Fruit fly (Drosophila melanogaster) whole organism, embryonic: ENCODE results near the gene Ets97D.

Experiments
- Abd-B ChIP-seq: fragments of 200-800 bp; sonication (Bioruptor generic); optimal IDR thresholded peaks from 2 replicates; lab custom pipeline; 2018; ENCODE audit warnings: missing biosample characterization, mild to moderate bottlenecking, missing genetic modification characterization, moderate library complexity
- Aef1 ChIP-seq: fragments of 200-800 bp; sonication (Bioruptor generic); IDR thresholded peaks from 3 replicates; pipeline ENCODE4 v1.3.6; 2022; ENCODE audit warnings: missing biosample characterization, missing genetic modification characterization
- Atf-2 ChIP-seq: fragments of 200-800 bp; sonication (Bioruptor generic); optimal IDR thresholded peaks from 2 replicates; lab custom pipeline; 2016; ENCODE audit warnings: missing biosample characterization, missing genetic modification characterization
- CG14860 ChIP-seq: fragments of 200-800 bp; sonication (Bioruptor generic); IDR thresholded peaks from 3 replicates; pipeline ENCODE4 v1.3.6; 2022; ENCODE audit warnings: missing biosample characterization, missing genetic modification characterization; ENCODE audit not compliant: partially characterized antibody
- CG2202 ChIP-seq: fragments of 200-800 bp; sonication (Bioruptor generic); optimal IDR thresholded peaks from 2 replicates; lab custom pipeline; 2018; ENCODE audit warnings: missing biosample characterization, mild to moderate bottlenecking, missing genetic modification characterization
- CG2712 ChIP-seq: fragments of 200-800 bp; optimal IDR thresholded peaks from 3 replicates; lab custom pipeline; 2019; ENCODE audit warnings: missing biosample characterization, mild to moderate bottlenecking, missing genetic modification characterization, moderate library complexity
- CG2889 ChIP-seq: fragments of 200-800 bp; sonication (Bioruptor generic); IDR thresholded peaks from 3 replicates; pipeline ENCODE4 v1.3.6; 2022; ENCODE audit warnings: missing biosample characterization, missing genetic modification characterization
- CG30020 ChIP-seq: fragments of 200-800 bp; optimal IDR thresholded peaks from 2 replicates; lab custom pipeline; 2019; ENCODE audit warnings: missing biosample characterization, mild to moderate bottlenecking, missing genetic modification characterization, moderate library complexity
- CG31388 ChIP-seq: fragments of 200-800 bp; sonication (Bioruptor generic); optimal IDR thresholded peaks from 2 replicates; lab custom pipeline; 2016; ENCODE audit warnings: missing biosample characterization, missing genetic modification characterization
- CG3163 ChIP-seq: fragments of 200-800 bp; sonication (Bioruptor generic); optimal IDR thresholded peaks from 3 replicates; lab custom pipeline; 2016; ENCODE audit warnings: missing biosample characterization, missing genetic modification characterization
- CG33557 ChIP-seq: fragments of 200-800 bp; sonication (Bioruptor generic); optimal IDR thresholded peaks from 2 replicates; lab custom pipeline; 2019; ENCODE audit warnings: missing biosample characterization, mild to moderate bottlenecking, missing genetic modification characterization, moderate library complexity
- CG3838 ChIP-seq: fragments of 200-800 bp; sonication (Bioruptor generic); optimal IDR thresholded peaks from 3 replicates; lab custom pipeline; 2016; ENCODE audit warnings: missing biosample characterization, missing genetic modification characterization
- CG43689 ChIP-seq: fragments of 200-800 bp; sonication (Bioruptor generic); IDR thresholded peaks from 2 replicates; pipeline ENCODE4 v1.3.6; 2022; ENCODE audit warnings: missing biosample characterization, missing genetic modification characterization
- CG4617 ChIP-seq: fragments of 200-800 bp; sonication (Bioruptor generic); optimal IDR thresholded peaks from 3 replicates; lab custom pipeline; 2016; ENCODE audit warnings: missing biosample characterization, missing genetic modification characterization, borderline replicate concordance
- CG6689 ChIP-seq: fragments of 200-800 bp; sonication (Bioruptor generic); IDR thresholded peaks from 2 replicates; pipeline ENCODE4 v1.3.6; 2022; ENCODE audit warnings: missing biosample characterization, missing genetic modification characterization
- CG8765 ChIP-seq: fragments of 200-800 bp; sonication (Bioruptor generic); IDR thresholded peaks from 2 replicates; pipeline ENCODE4 v1.3.6; 2022; ENCODE audit warnings: missing biosample characterization, missing genetic modification characterization
- CG9727 ChIP-seq: fragments of 200-800 bp; sonication (Bioruptor generic); optimal IDR thresholded peaks from 3 replicates; lab custom pipeline; 2017; ENCODE audit warnings: missing biosample characterization, mild to moderate bottlenecking, missing genetic modification characterization
- CG9817 ChIP-seq: fragments of 200-800 bp; sonication (Bioruptor generic); optimal IDR thresholded peaks from 2 replicates; lab custom pipeline; 2018; ENCODE audit warnings: missing biosample characterization, mild to moderate bottlenecking, missing genetic modification characterization, moderate library complexity
- Dip3 ChIP-seq: fragments of 200-800 bp; sonication (Bioruptor generic); optimal IDR thresholded peaks from 3 replicates; lab custom pipeline; 2016; ENCODE audit warnings: missing biosample characterization, missing genetic modification characterization
- E2f1 ChIP-seq: fragments of 200-800 bp; sonication (Bioruptor generic); IDR thresholded peaks from 2 replicates; pipeline ENCODE4 v1.3.6; 2022; ENCODE audit warnings: missing biosample characterization, missing genetic modification characterization
- Hand ChIP-seq: fragments of 200-800 bp; sonication (Bioruptor generic); optimal IDR thresholded peaks from 2 replicates; lab custom pipeline; 2017; ENCODE audit warnings: mild to moderate bottlenecking, missing biosample characterization, missing genetic modification reagents, missing genetic modification characterization
- Hr39 ChIP-seq: fragments of >200 bp; optimal IDR thresholded peaks from 2 replicates; lab custom pipeline; 2017
- Hr51 ChIP-seq, 2 experiments: fragments of 200-800 bp; sonication (Bioruptor generic); optimal IDR thresholded peaks; 2 replicates in 1 of 2; 3 replicates in 1 of 2; lab custom pipeline; 2016 to 2018; ENCODE audit warnings: missing biosample characterization in 2 of 2, missing genetic modification characterization in 2 of 2, mild to moderate bottlenecking in 1 of 2, moderate library complexity in 1 of 2
- Ravus ChIP-seq: fragments of 200-800 bp; sonication (Bioruptor generic); IDR thresholded peaks from 2 replicates; pipeline ENCODE4 v1.3.6; 2022; ENCODE audit warnings: missing biosample characterization, missing genetic modification characterization
- Side ChIP-seq: fragments of 200-800 bp; sonication (Bioruptor generic); optimal IDR thresholded peaks from 2 replicates; lab custom pipeline; 2016; ENCODE audit warnings: missing biosample characterization, missing genetic modification characterization
- Sin3A ChIP-seq: fragments of >200 bp; optimal IDR thresholded peaks from 2 replicates; lab custom pipeline; 2018
- Sox100B ChIP-seq: fragments of 200-800 bp; sonication (Bioruptor generic); optimal IDR thresholded peaks from 3 replicates; lab custom pipeline; 2018; ENCODE audit warnings: missing biosample characterization, mild to moderate bottlenecking, missing genetic modification characterization
- ac ChIP-seq: fragments of 200-800 bp; sonication (Bioruptor generic); optimal IDR thresholded peaks from 3 replicates; lab custom pipeline; 2017; ENCODE audit warnings: missing biosample characterization, mild to moderate bottlenecking, missing genetic modification characterization
- amos ChIP-seq: fragments of 200-800 bp; sonication (Bioruptor generic); IDR thresholded peaks from 2 replicates; pipeline ENCODE4 v1.3.6; 2022; ENCODE audit warnings: missing biosample characterization, missing genetic modification characterization; ENCODE audit not compliant: partially characterized antibody
- bab2 ChIP-seq: fragments of 200-800 bp; sonication (Bioruptor generic); optimal IDR thresholded peaks from 2 replicates; lab custom pipeline; 2016; ENCODE audit warnings: missing biosample characterization, missing genetic modification characterization
- croc ChIP-seq: fragments of 200-800 bp; sonication (Bioruptor generic); conservative IDR thresholded peaks from 3 replicates; pipeline ENCODE4 v1.3.6; 2022; ENCODE audit warnings: missing biosample characterization, missing genetic modification characterization
- fd102C ChIP-seq: fragments of 200-800 bp; sonication (Bioruptor generic); optimal IDR thresholded peaks from 2 replicates; lab custom pipeline; 2018; ENCODE audit warnings: missing biosample characterization, mild to moderate bottlenecking, missing genetic modification characterization, moderate library complexity
- grn ChIP-seq: fragments of 200-800 bp; sonication (Bioruptor generic); optimal IDR thresholded peaks from 3 replicates; lab custom pipeline; 2017; ENCODE audit warnings: missing biosample characterization, missing genetic modification characterization
- gro ChIP-seq: fragments of 200-800 bp; sonication (Bioruptor generic); optimal IDR thresholded peaks from 2 replicates; lab custom pipeline; 2016; ENCODE audit warnings: missing biosample characterization, missing genetic modification characterization
- inv ChIP-seq: fragments of 200-800 bp; sonication (Bioruptor generic); IDR thresholded peaks from 2 replicates; pipeline ENCODE4 v1.3.6; 2022; ENCODE audit warnings: missing biosample characterization, missing genetic modification characterization; ENCODE audit not compliant: partially characterized antibody
- jumu ChIP-seq: fragments of 200-800 bp; sonication (Bioruptor generic); optimal IDR thresholded peaks from 3 replicates; lab custom pipeline; 2016; ENCODE audit warnings: missing biosample characterization, missing genetic modification characterization
- lov ChIP-seq, 2 experiments: fragments of 200-800 bp in 1 of 2; fragments of >200 bp in 1 of 2; sonication (Bioruptor generic) in 1 of 2; IDR thresholded peaks in 1 of 2; optimal IDR thresholded peaks in 1 of 2; 2 replicates in 1 of 2; 3 replicates in 1 of 2; pipeline versions ENCODE4 v1.3.6 to Lab custom; 2017 to 2022; ENCODE audit warnings: missing biosample characterization in 1 of 2, missing genetic modification characterization in 1 of 2
- maf-S ChIP-seq: fragments of 200-800 bp; sonication (Bioruptor generic); optimal IDR thresholded peaks from 2 replicates; lab custom pipeline; 2016; ENCODE audit warnings: missing biosample characterization, missing genetic modification characterization
- nerfin-1 ChIP-seq: fragments of 200-800 bp; sonication (Bioruptor generic); optimal IDR thresholded peaks from 3 replicates; lab custom pipeline; 2019; ENCODE audit warnings: missing biosample characterization, mild to moderate bottlenecking, missing genetic modification characterization, moderate library complexity
- odd ChIP-seq: fragments of 200-800 bp; sonication (Bioruptor generic); optimal IDR thresholded peaks from 2 replicates; lab custom pipeline; 2017; ENCODE audit warnings: missing biosample characterization, mild to moderate bottlenecking, missing genetic modification characterization
- pnt ChIP-seq: fragments of 200-800 bp; sonication (Bioruptor generic); optimal IDR thresholded peaks from 3 replicates; lab custom pipeline; 2016; ENCODE audit warnings: missing biosample characterization, missing genetic modification characterization
- ro ChIP-seq: fragments of 200-800 bp; sonication (Bioruptor generic); IDR thresholded peaks from 2 replicates; pipeline ENCODE4 v1.3.6; 2022; ENCODE audit warnings: missing biosample characterization, missing genetic modification characterization
- run ChIP-seq: fragments of 200-800 bp; sonication (Bioruptor generic); optimal IDR thresholded peaks from 3 replicates; lab custom pipeline; 2018; ENCODE audit warnings: missing biosample characterization, mild to moderate bottlenecking, missing genetic modification characterization
- sc ChIP-seq, 3 experiments: fragments of >200 bp in 2 of 3; fragments of 200-800 bp in 1 of 3; sonication (Bioruptor generic) in 1 of 3; optimal IDR thresholded peaks; 2 replicates in 2 of 3; 3 replicates in 1 of 3; lab custom pipeline; 2017; ENCODE audit warnings: mild to moderate bottlenecking in 1 of 3, missing biosample characterization in 1 of 3, missing genetic modification characterization in 1 of 3, missing genetic modification reagents in 1 of 3
- scrt ChIP-seq: fragments of 200-800 bp; sonication (Bioruptor generic); optimal IDR thresholded peaks from 2 replicates; lab custom pipeline; 2018; ENCODE audit warnings: missing biosample characterization, mild to moderate bottlenecking, missing genetic modification characterization, moderate library complexity
- tap ChIP-seq: fragments of 200-800 bp; optimal IDR thresholded peaks from 3 replicates; lab custom pipeline; 2019; ENCODE audit warnings: missing biosample characterization, mild to moderate bottlenecking, missing genetic modification characterization, moderate library complexity
- tio ChIP-seq: fragments of 200-800 bp; sonication (Bioruptor generic); optimal IDR thresholded peaks from 2 replicates; lab custom pipeline; 2017; ENCODE audit warnings: missing biosample characterization, missing genetic modification characterization, inconsistent platforms
- z ChIP-seq: fragments of 200-800 bp; sonication (Bioruptor generic); IDR thresholded peaks from 3 replicates; pipeline ENCODE4 v1.3.6; 2022; ENCODE audit warnings: missing biosample characterization, missing genetic modification characterization
- zen ChIP-seq: fragments of 200-800 bp; sonication (Bioruptor generic); optimal IDR thresholded peaks from 3 replicates; lab custom pipeline; 2018; ENCODE audit warnings: missing biosample characterization, mild to moderate bottlenecking, missing genetic modification characterization, moderate library complexity

Gene Ets97D

DNA sequence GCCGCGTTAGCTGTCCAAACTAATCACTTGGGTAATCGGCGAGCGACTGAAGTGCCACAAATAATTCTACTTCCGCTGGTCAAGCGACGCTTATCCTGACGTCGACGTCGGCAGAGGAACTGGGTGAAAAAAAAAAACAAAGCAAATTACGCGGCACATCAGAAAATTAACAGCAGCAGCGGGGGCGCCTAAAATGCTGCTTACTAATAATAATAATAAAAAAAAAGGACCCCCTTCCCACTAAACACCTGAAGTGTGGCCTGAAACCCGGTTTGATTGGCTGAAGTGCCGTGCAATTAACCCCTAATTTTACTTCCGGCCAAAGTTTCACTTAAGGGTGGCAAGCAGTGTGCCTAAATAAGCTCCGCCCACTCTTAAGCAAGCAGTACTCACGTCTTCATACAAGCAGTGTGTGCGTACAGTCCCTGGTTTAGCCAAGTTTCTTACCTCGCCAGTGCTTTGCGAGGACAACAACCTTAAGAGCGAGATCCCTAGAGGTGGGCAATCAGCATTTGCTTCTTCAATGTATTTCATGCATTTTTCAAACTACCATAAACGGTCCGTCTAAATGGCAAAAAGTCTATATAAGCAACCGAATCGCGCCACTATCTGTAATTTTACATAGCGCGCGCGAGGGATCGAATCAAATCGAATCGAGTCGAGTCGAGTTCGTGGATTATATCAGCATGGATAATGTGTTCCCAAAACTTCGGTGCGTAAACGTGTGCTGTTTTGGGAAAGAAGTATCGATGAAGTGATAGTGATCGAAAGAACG, 31.4 kb downstream of the Ets97D start, which contains the start of the genes ro and T48 (continued):
- TF ChIP-seq CG2712 (peak; percentile 72), bab2 (peak; percentile 16), nerfin-1 (peak; percentile 25), tio (GFP tag; lab: Kevin White, UChicago) (no peak), CG33557 (GFP tag; lab: Kevin White, UChicago) (no peak), CG14860 (GFP tag; lab: Robert Waterston, UW) (0 out of 3 replicates have a peak, but pooled peaks have one; percentile 8), gro (peak; percentile 79), CG4617 (peak; percentile 48), Ravus (no peak), Side (GFP tag; lab: Kevin White, UChicago) (peak; percentile 64), croc (no peak), Dip3 (GFP tag; lab: Kevin White, UChicago) (peak; percentile 90), CG9727 (GFP tag; lab: Kevin White, UChicago) (no peak), scrt (GFP tag; lab: Kevin White, UChicago) (no peak), Sin3A (lab: Kevin White, UChicago) (peak; percentile 79), Atf-2 (no peak), Sox100B (GFP tag; lab: Kevin White, UChicago) (no peak), CG2202 (tag; lab: Kevin White, UChicago) (no peak), CG9817 (tag; lab: Kevin White, UChicago) (peak; percentile 45), jumu (GFP tag; lab: Kevin White, UChicago) (peak; percentile 65), z (GFP tag; lab: Robert Waterston, UW) (no peak), zen (tag; lab: Kevin White, UChicago) (peak; percentile 74), lov (optimal IDR thresholded peaks at IDR 0.05; lab: Kevin White, UChicago) (no peak), lov (GFP tag; IDR thresholded peaks at IDR 0.05; lab: Robert Waterston, UW) (0 out of 3 replicates have a peak, but pooled peaks have one; percentile 41), CG3838 (GFP tag; lab: Kevin White, UChicago) (no peak), odd (GFP tag; lab: Kevin White, UChicago) (no peak), Abd-B (GFP tag; lab: Kevin White, UChicago) (peak; percentile 42), CG30020 (tag; lab: Kevin White, UChicago) (peak; percentile 5), CG8765 (GFP tag; lab: Robert Waterston, UW) (no peak), Hand (GFP tag; lab: Kevin White, UChicago) (no peak), CG6689 (GFP tag; lab: Robert Waterston, UW) (no peak), CG43689 (no peak), ro (GFP tag; lab: Robert Waterston, UW) (no peak), ac (GFP tag; lab: Kevin White, UChicago) (no peak), fd102C (no peak), grn (GFP tag; lab: Kevin White, UChicago) (peak; percentile 69), Hr39 (lab: Kevin White, UChicago) (no peak), CG3163 (GFP tag; lab: Kevin White, UChicago) (peak; percentile 81), run (tag; lab: Kevin White, UChicago) (no peak), pnt (no peak), sc (optimal IDR thresholded peaks at IDR 0.05; lab: Kevin White, UChicago) (no peak), sc (GFP tag; optimal IDR thresholded peaks at IDR 0.05; lab: Kevin White, UChicago) (no peak), amos (GFP tag; lab: Robert Waterston, UW) (peak; percentile 78), Hr51 (GFP tag; optimal IDR thresholded peaks at IDR 0.05; lab: Kevin White, UChicago) (peak; percentile 26 to 53), maf-S (peak; percentile 50), CG31388 (GFP tag; lab: Kevin White, UChicago) (no peak), inv (GFP tag; lab: Robert Waterston, UW) (peak; percentile 52; the same call in 1 of the 2 replicates), E2f1 (no peak), tap (tag; lab: Kevin White, UChicago) (no peak), CG2889 (GFP tag; lab: Robert Waterston, UW) (no peak), Aef1 (GFP tag; lab: Robert Waterston, UW) (peak; percentile 48; the same call in 2 of the 3 replicates)
